Worm (Caenorhabditis elegans): ENCODE results near the gene smi-1.
A peak's percentile ranks its signal among the peaks of the same experiment; 100 is the strongest.

smi-1 gene

ce11 chrIII:1886914-1887313 is 8.7 kb downstream of the smi-1 start:
- TF ChIP-seq lin-32 (GFP tag; optimal IDR thresholded peaks at IDR 0.05) (no peak), sptf-1 (tag; optimal IDR thresholded peaks at IDR 0.05) (no peak), sem-2 (GFP tag; optimal IDR thresholded peaks at IDR 0.05) (no peak), ceh-83 (GFP tag; optimal IDR thresholded peaks at IDR 0.05) (no peak), ceh-43 (GFP tag; optimal IDR thresholded peaks at IDR 0.05) (no peak), snpc-4 (tag; optimal IDR thresholded peaks at IDR 0.05) (no peak)

- no peak for TF ChIP-seq drap-1 (GFP tag; optimal IDR thresholded peaks at IDR 0.05)
These were observed 9.2 kb downstream of the smi-1 start, which contains the start of gene B0524.3 for ce11 chrIII:1887354-1887753. TSS of gene B0524.3 (plus strand) at chrIII:1887654.

ce11 chrIII:1893405-1893804 is 15.2 kb downstream of the smi-1 start:
- TF ChIP-seq nhr-12 (tag; optimal IDR thresholded peaks at IDR 0.05) = no peak
- no peak for TF ChIP-seq elt-3 (tag; optimal IDR thresholded peaks at IDR 0.05)
- TF ChIP-seq mls-2 (tag; optimal IDR thresholded peaks at IDR 0.05) = no peak
- no peak for TF ChIP-seq sptf-1 (tag; optimal IDR thresholded peaks at IDR 0.05)
- no peak for TF ChIP-seq hlh-1 (tag; optimal IDR thresholded peaks at IDR 0.05)
- TF ChIP-seq lin-32 (GFP tag; optimal IDR thresholded peaks at IDR 0.05) = no peak
- TF ChIP-seq mep-1 (tag; optimal IDR thresholded peaks at IDR 0.05) = no peak
- no peak for TF ChIP-seq ceh-39 (tag; optimal IDR thresholded peaks at IDR 0.05)
- TF ChIP-seq M03D4.4 (tag; optimal IDR thresholded peaks at IDR 0.05) = no peak
- TF ChIP-seq lsy-2 (tag; optimal IDR thresholded peaks at IDR 0.05) = no peak
- TF ChIP-seq unc-39 (tag; optimal IDR thresholded peaks at IDR 0.05) = no peak

- TF ChIP-seq nhr-28 (tag; optimal IDR thresholded peaks at IDR 0.05) (no peak), ceh-43 (GFP tag; optimal IDR thresholded peaks at IDR 0.05) (no peak), mls-2 (tag; optimal IDR thresholded peaks at IDR 0.05) (no peak), ztf-11 (tag; optimal IDR thresholded peaks at IDR 0.05) (no peak), nhr-12 (tag; optimal IDR thresholded peaks at IDR 0.05) (no peak), elt-1 (tag; optimal IDR thresholded peaks at IDR 0.05; ENCODE audit: borderline replicate concordance, insufficient read depth) (no peak), mab-5 (tag; optimal IDR thresholded peaks at IDR 0.05) (no peak), ceh-39 (tag; optimal IDR thresholded peaks at IDR 0.05) (no peak)
These were observed 15.7 kb downstream of the smi-1 start, which contains the start of the genes B0524.5 and B0524.2 for ce11 chrIII:1893851-1894250. TSS of gene B0524.5 (minus strand) at chrIII:1893890. TSS of gene B0524.2 (plus strand) at chrIII:1894057.

ce11 chrIII:1900406-1900805 is 22.2 kb downstream of the smi-1 start:
- peak; percentile 22 for TF ChIP-seq lsy-2 (tag; optimal IDR thresholded peaks at IDR 0.05)

- no peak for TF ChIP-seq unc-62 (GFP tag; optimal IDR thresholded peaks at IDR 0.05)
- no peak for TF ChIP-seq M03D4.4 (tag; optimal IDR thresholded peaks at IDR 0.05)
- no peak for TF ChIP-seq blmp-1 (tag; optimal IDR thresholded peaks at IDR 0.05)
These were observed 25.8 kb downstream of the smi-1 start for ce11 chrIII:1903966-1904365.

ce11 chrIII:1905589-1905988 is 27.4 kb downstream of the smi-1 start, which contains the start of the genes B0524.6 and pqn-41:
TSS of gene B0524.6 (minus strand) at chrIII:1905640.
TSS of gene pqn-41 (plus strand) at chrIII:1905958.
- TF ChIP-seq lin-32 (GFP tag; optimal IDR thresholded peaks at IDR 0.05) = no peak
- TF ChIP-seq elt-3 (tag; optimal IDR thresholded peaks at IDR 0.05) = no peak
- TF ChIP-seq sem-2 (GFP tag; optimal IDR thresholded peaks at IDR 0.05) = no peak
- no peak for TF ChIP-seq ham-2 (GFP tag; optimal IDR thresholded peaks at IDR 0.05)
- no peak for TF ChIP-seq unc-39 (tag; optimal IDR thresholded peaks at IDR 0.05)
- no peak for TF ChIP-seq flh-1 (GFP tag; optimal IDR thresholded peaks at IDR 0.05)
- no peak for TF ChIP-seq ceh-39 (tag; optimal IDR thresholded peaks at IDR 0.05)
- TF ChIP-seq M03D4.4 (tag; optimal IDR thresholded peaks at IDR 0.05) = no peak
- no peak for TF ChIP-seq drap-1 (GFP tag; optimal IDR thresholded peaks at IDR 0.05)
- TF ChIP-seq nhr-237 (tag; optimal IDR thresholded peaks at IDR 0.05) = peak; percentile 39
- TF ChIP-seq mep-1 (tag; optimal IDR thresholded peaks at IDR 0.05) = no peak
- no peak for TF ChIP-seq ceh-43 (GFP tag; optimal IDR thresholded peaks at IDR 0.05)
- TF ChIP-seq blmp-1 (tag; optimal IDR thresholded peaks at IDR 0.05) = no peak
- no peak for TF ChIP-seq unc-62 (GFP tag; optimal IDR thresholded peaks at IDR 0.05)
- no peak for TF ChIP-seq unc-120 (tag; optimal IDR thresholded peaks at IDR 0.05; ENCODE audit: poor library complexity, severe bottlenecking)
- peak; percentile 60 for TF ChIP-seq lin-13 (tag; optimal IDR thresholded peaks at IDR 0.05)
- TF ChIP-seq tbx-8 (GFP tag; optimal IDR thresholded peaks at IDR 0.05) = no peak
- TF ChIP-seq sptf-1 (tag; optimal IDR thresholded peaks at IDR 0.05) = no peak
- no peak for TF ChIP-seq mls-2 (tag; optimal IDR thresholded peaks at IDR 0.05)
- TF ChIP-seq nhr-12 (tag; optimal IDR thresholded peaks at IDR 0.05) = no peak
- TF ChIP-seq mab-5 (tag; optimal IDR thresholded peaks at IDR 0.05) = peak; percentile 6
- TF ChIP-seq cnd-1 (tag; optimal IDR thresholded peaks at IDR 0.05) = no peak
- TF ChIP-seq ztf-11 (tag; optimal IDR thresholded peaks at IDR 0.05) = no peak
- TF ChIP-seq ces-1 (GFP tag; optimal IDR thresholded peaks at IDR 0.05) = peak; percentile 93
- TF ChIP-seq ceh-83 (GFP tag; optimal IDR thresholded peaks at IDR 0.05) = no peak
- no peak for TF ChIP-seq nhr-28 (tag; optimal IDR thresholded peaks at IDR 0.05)
- TF ChIP-seq lsy-2 (tag; optimal IDR thresholded peaks at IDR 0.05) = peak; percentile 79
- TF ChIP-seq nhr-2 (tag; optimal IDR thresholded peaks at IDR 0.05) = no peak
- TF ChIP-seq bed-3 (GFP tag; optimal IDR thresholded peaks at IDR 0.05) = no peak
- TF ChIP-seq pha-4 (tag; optimal IDR thresholded peaks at IDR 0.05) = peak; percentile 30
